Fruit fly (Drosophila melanogaster): ENCODE measurements around the gene zld.

zld gene

DNA sequence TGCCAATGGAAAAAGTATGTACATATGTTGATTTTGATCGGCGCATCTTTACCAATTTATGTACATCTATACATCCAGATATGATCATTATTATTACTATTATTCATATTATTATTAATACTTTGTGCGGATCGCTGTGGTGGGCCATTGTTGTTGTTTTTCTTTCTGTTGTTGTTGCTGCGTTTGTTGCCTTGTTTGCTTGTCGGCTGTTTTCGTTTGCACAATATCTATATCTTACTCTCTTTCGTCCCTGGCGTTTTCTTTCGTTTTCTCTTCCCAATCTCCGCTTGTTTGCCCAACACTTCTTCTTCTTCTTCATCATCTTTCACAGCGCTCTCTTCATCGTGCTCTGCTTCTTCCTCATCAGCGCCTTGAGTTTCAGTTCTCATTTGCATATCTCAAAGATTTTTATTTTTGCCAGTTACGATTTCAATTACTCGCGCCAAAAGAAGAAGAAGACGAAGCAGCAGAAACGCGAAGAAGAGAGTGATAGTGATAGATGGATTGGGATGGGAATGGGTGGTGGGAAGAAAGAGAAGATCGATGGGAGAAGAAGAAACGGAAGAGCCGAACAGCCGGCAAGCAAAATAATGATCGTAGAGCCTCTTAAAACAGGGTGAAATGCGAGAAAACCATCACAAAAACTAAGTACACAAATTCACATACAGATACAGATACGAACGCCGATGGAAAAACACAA is 4.7 kb upstream of the zld start:
- TF ChIP-seq pan (optimal IDR thresholded peaks at IDR 0.05): no peak
- no peak for TF ChIP-seq EcR (GFP tag; optimal IDR thresholded peaks at IDR 0.05)
- TF ChIP-seq psq (optimal IDR thresholded peaks at IDR 0.05): no peak
- TF ChIP-seq CG8478 (optimal IDR thresholded peaks at IDR 0.05): no peak

DNA sequence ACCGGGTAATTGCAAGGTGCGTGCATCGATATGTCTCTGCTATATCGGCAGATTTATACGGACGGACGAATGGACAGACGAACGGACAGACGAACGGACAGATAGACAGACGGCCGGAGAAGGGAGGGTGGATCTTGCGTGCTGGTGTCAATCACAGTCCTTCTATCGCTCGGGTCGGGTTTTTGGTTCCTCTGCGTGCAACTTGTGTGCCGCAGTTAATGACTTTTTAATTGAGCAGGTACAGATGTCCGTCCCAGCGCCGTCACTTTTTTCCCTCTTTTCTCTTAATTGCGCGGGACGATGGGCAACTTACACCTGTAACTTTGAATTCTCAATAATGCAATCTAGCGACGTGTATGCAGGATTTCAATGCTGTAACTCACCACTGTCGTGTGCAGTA is 3.5 kb upstream of the zld start:
- TF ChIP-seq usp (GFP tag; optimal IDR thresholded peaks at IDR 0.05): no peak
- TF ChIP-seq Dll (optimal IDR thresholded peaks at IDR 0.05): no peak
- no peak for TF ChIP-seq pan (optimal IDR thresholded peaks at IDR 0.05)
- no peak for TF ChIP-seq CG8478 (optimal IDR thresholded peaks at IDR 0.05)
- no peak for TF ChIP-seq EcR (GFP tag; optimal IDR thresholded peaks at IDR 0.05)
- TF ChIP-seq psq (optimal IDR thresholded peaks at IDR 0.05): no peak

DNA sequence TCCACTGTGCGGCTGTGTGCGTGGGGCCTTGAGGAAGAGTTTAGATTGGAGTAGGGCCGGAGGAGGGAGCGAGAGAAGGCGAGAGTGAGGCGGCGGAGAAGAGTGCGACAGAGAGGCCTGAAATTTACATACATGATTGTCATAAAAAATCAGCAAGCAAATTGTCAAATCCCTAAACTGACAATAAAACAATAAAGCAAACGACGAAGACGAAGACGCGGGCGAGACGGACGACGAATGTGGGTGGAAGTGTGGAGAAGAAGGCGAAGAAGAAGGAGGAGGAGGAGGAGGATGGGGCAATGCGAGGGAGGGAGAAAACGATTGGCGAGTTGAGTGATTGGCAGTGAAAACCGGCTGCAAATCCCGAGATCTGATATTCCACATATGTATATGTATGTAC is 2.1 kb upstream of the zld start:
- TF ChIP-seq CG8478 (optimal IDR thresholded peaks at IDR 0.05): no peak
- TF ChIP-seq pan (optimal IDR thresholded peaks at IDR 0.05): no peak
- TF ChIP-seq psq (optimal IDR thresholded peaks at IDR 0.05): no peak
- TF ChIP-seq usp (GFP tag; optimal IDR thresholded peaks at IDR 0.05): no peak
- no peak for TF ChIP-seq Dll (optimal IDR thresholded peaks at IDR 0.05)
- TF ChIP-seq EcR (GFP tag; optimal IDR thresholded peaks at IDR 0.05): no peak

DNA sequence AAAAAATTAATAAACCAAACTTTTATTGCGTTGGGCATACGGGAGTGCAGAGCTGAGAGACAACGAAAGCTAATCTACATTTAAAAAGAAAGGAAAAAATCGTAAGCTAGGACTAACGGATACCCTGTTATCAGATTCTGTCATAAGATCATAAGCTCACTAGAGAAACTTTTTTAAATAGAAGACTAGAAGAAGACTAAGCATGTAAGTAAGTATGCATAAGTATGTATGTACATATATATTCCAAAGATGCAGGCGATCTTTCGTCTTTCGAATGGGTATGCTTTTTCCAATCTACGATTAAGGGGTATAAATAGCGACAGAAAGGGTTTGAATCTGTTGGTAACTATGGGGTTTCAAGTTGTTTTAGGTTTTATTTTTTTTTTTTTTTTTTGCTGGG is 1.5 kb upstream of the zld start:
- TF ChIP-seq EcR (GFP tag; optimal IDR thresholded peaks at IDR 0.05) (no peak), psq (optimal IDR thresholded peaks at IDR 0.05) (no peak), pan (optimal IDR thresholded peaks at IDR 0.05) (no peak), CG8478 (optimal IDR thresholded peaks at IDR 0.05) (no peak), usp (GFP tag; optimal IDR thresholded peaks at IDR 0.05) (no peak), Dll (optimal IDR thresholded peaks at IDR 0.05) (no peak)

DNA sequence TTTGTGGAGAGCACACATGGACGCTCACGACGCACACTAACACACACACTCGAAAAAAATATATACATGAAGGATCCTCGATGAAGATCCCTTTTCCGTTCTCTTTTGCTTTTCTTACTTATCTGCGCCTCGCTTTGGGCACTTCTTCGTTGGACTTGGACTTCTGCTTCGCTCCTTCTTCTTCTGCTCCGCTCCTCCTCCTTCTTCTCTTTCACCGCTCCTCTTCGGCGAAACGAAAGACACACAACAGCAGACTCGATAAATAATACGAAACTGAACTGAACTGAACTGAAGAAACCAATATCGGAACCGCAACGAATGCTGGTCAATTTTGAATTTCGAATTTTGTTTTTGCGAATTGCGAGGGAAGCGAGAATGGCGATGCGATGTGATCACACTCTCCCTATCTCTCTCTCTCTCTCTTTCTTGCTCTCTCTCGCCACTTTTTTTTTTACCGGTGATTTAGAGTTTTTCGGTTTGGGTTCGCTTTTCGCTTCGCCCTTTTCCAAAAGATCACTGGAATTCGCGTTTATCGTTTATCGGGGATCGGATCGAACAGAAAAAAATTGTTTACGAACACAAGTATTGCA is 517 bp downstream of the zld start:
- no peak for TF ChIP-seq pan (optimal IDR thresholded peaks at IDR 0.05)
- TF ChIP-seq CG8478 (optimal IDR thresholded peaks at IDR 0.05): no peak
- no peak for TF ChIP-seq usp (GFP tag; optimal IDR thresholded peaks at IDR 0.05)
- no peak for TF ChIP-seq EcR (GFP tag; optimal IDR thresholded peaks at IDR 0.05)
- no peak for TF ChIP-seq psq (optimal IDR thresholded peaks at IDR 0.05)
- TF ChIP-seq Dll (optimal IDR thresholded peaks at IDR 0.05): no peak

DNA sequence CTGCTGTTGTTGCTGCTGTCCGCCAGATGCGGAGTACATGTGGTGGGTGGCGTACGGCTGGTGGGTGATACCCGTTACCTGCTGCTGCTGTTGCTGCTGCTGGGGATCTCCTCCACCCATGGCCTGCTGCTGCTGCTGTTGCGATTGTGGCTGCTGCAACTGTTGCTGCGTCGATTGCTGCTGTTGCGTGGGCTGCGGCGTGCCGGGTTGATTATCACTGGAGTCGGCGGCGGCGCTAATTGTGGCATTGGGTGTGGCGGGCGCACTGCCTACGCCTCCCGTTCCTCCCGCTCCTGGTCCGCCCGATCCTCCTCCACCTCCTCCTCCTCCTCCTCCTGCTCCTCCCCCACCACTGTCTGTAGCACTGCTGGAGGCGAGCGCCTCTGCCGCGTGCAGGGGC is 1.5 kb downstream of the zld start:
- TF ChIP-seq EcR (GFP tag; optimal IDR thresholded peaks at IDR 0.05) (no peak), usp (GFP tag; optimal IDR thresholded peaks at IDR 0.05) (no peak), Dll (optimal IDR thresholded peaks at IDR 0.05) (no peak), pan (optimal IDR thresholded peaks at IDR 0.05) (no peak), CG8478 (optimal IDR thresholded peaks at IDR 0.05) (no peak), psq (optimal IDR thresholded peaks at IDR 0.05) (no peak)

DNA sequence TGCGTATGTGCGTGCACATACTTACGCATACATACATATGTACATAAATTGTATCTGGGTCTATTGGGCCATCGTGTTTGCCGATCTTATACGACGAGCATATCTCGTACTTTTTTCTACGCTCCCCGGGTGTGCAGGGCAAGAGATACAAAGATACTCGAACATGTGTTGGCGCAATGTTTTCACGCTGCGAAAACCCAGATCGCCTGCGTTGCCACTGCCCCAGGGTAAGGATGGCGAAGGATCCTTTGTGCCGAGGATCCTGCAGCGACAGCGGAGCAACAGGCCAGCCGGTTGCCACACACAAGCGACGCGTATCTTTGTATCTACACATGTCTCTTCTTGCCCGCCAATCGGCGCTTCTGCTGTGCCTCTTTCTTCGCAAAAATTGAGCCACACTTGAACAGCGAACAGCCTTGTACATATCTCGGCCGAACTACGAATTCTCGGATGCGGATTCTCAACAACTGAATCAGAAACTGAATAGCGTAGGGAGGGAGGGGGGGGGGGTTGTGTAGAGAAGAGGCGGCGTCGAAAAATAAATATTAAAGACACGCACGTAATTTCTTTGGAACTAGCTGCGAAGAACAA is 8.2 kb downstream of the zld start:
- TF ChIP-seq usp (GFP tag; optimal IDR thresholded peaks at IDR 0.05): no peak
- no peak for TF ChIP-seq Dll (optimal IDR thresholded peaks at IDR 0.05)
- no peak for TF ChIP-seq EcR (GFP tag; optimal IDR thresholded peaks at IDR 0.05)
- no peak for TF ChIP-seq CG8478 (optimal IDR thresholded peaks at IDR 0.05)
- TF ChIP-seq pan (optimal IDR thresholded peaks at IDR 0.05): no peak
- TF ChIP-seq psq (optimal IDR thresholded peaks at IDR 0.05): no peak

DNA sequence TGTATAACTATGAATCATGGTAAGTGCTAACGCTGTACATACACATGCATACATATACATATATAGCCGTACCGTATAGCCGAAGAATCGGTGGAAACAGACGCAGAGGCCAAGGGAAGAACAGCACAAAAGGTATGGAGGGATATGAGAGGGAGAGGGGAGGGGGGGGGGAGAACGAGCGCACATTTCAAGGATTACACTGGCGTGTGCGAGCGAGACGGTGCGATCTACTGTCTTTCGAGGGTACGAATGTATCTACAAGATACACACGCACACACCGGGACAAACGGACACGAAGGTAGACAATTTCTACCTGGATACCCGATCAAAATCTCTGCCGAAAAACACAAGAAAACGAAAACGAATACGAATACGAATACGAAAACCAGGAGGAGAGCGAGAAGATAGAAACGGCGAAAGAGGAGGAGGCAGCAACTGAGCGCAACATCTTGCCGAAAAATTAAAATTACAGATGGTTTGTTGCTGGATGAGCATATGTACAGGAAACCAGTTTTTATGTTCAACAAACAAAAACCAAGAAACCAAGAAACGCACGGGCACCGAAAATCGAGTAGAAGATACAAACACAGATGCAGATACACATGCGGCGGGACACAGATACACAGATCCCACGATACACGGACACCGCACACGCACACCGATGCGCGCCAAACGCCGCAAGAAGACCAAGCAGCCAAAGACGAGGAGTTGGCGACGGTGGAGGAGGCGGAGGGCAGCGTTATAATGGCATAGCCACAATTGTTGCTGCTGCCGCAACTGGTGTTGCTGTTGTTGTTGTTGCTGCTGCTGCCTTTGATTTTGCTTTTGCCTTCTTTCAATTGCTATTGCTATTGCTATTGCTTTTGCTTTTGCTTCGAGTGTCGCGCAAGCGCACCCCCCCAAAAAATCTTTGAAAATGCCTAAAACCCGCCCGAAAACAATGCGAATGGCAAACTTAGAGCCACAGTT is 9.3 kb downstream of the zld start:
- TF ChIP-seq Dll (optimal IDR thresholded peaks at IDR 0.05): no peak
- TF ChIP-seq usp (GFP tag; optimal IDR thresholded peaks at IDR 0.05): no peak
- no peak for TF ChIP-seq EcR (GFP tag; optimal IDR thresholded peaks at IDR 0.05)
- no peak for TF ChIP-seq CG8478 (optimal IDR thresholded peaks at IDR 0.05)
- no peak for TF ChIP-seq pan (optimal IDR thresholded peaks at IDR 0.05)
- no peak for TF ChIP-seq psq (optimal IDR thresholded peaks at IDR 0.05)

DNA sequence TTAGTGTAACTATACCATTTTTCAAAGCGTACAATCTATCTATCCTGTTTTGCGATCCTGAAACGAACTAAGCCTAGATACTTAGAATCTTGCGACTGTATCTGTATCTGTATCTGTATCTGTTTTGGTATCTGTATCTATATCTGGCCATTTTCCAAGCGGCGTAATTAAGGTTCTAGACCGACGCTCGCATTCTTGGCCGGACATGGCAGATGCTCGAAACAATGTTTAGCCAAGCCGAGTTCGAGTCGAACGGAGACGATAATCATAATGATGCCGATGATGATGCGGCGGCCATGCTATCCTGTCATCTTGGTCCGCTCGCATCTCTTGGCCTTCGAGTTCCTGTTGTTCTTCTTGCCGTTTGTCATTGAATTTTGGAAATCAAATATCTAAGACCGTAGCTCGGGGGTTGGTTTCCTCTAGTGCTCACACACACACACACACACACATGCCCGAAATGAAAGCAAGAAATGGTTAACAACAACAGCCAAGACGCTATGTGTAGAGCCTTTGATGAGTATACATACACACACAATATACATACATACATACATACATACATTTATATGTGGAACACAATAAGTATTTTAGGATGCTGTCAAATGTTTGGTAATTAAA is 11.2 kb downstream of the zld start:
- TF ChIP-seq CG8478 (optimal IDR thresholded peaks at IDR 0.05) (no peak), Dll (optimal IDR thresholded peaks at IDR 0.05) (no peak), usp (GFP tag; optimal IDR thresholded peaks at IDR 0.05) (no peak), psq (optimal IDR thresholded peaks at IDR 0.05) (no peak), EcR (GFP tag; optimal IDR thresholded peaks at IDR 0.05) (no peak), pan (optimal IDR thresholded peaks at IDR 0.05) (no peak)

DNA sequence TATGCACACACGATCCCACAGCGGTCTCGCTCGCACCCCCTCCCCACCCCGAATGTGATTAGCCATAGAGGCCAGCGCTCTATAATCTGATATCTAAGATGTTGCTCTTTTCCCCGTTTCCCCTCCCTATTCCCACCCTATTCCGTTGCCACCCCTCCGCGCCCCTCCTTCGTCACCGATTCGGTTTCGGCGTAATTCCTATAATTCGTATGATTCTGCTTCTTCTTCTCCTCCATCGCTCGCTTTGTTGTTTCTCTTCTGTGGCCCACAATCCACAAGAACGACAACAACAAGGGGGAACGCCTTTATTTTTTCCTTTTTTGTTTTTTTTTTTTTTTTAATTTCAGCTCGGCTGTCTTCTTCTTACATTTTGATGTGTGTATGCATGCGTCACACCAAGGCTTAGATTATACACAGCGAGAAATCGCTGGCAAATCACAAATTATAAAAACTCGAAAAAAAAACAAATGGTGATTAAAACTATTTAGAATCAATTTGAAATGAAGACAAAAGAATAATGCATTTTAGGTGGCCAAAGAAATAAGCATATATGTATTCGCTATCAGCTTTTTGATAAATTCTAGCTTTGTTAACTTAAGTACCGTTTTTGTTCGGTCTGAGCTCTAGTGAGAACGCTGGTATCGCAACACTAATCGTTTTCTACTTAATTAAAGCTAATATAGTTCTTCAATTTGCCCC is 13.4 kb downstream of the zld start:
- no peak for TF ChIP-seq EcR (GFP tag; optimal IDR thresholded peaks at IDR 0.05)
- TF ChIP-seq psq (optimal IDR thresholded peaks at IDR 0.05): no peak
- TF ChIP-seq pan (optimal IDR thresholded peaks at IDR 0.05): no peak
- TF ChIP-seq Dll (optimal IDR thresholded peaks at IDR 0.05): no peak
- TF ChIP-seq CG8478 (optimal IDR thresholded peaks at IDR 0.05): no peak
- no peak for TF ChIP-seq usp (GFP tag; optimal IDR thresholded peaks at IDR 0.05)
